Fruit fly (Drosophila melanogaster): ENCODE results near the gene CG17841.

DNA sequence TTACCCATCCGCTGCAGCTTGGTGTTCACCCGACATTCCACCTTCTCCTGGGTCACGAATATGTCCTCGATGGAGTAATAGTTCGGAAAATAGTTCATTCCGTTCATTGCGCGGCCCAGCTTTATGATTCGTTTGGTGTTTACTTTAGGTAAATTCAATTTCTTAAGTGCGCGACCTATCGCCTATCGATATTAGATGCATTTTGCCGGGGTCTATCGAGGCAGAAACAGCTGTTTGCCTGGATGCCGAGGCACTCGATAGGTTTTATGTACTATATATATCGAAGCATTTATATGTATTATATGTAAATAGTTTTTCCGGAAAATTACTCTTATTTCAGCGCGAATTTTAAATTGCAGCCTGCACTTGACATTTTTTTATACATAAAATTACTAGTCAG lies 17.1 kb downstream of the CG17841 start:
- TF ChIP-seq D1 (tag; optimal IDR thresholded peaks at IDR 0.05) (no peak), Ets98B (GFP tag; IDR thresholded peaks at IDR 0.05) (no peak), CG8301 (tag; optimal IDR thresholded peaks at IDR 0.05) (no peak), EcR (GFP tag; optimal IDR thresholded peaks at IDR 0.05) (no peak), Snoo (tag; optimal IDR thresholded peaks at IDR 0.05) (no peak), CG4496 (GFP tag; IDR thresholded peaks at IDR 0.05) (no peak), CG12605 (GFP tag; IDR thresholded peaks at IDR 0.05) (no peak), CG8159 (tag; optimal IDR thresholded peaks at IDR 0.05) (no peak), CG13204 (GFP tag; optimal IDR thresholded peaks at IDR 0.05) (no peak), CG34367 (tag; optimal IDR thresholded peaks at IDR 0.05) (no peak), CG32121 (GFP tag; IDR thresholded peaks at IDR 0.05) (no peak), Pif1B (GFP tag; optimal IDR thresholded peaks at IDR 0.05) (no peak), CG17806 (tag; optimal IDR thresholded peaks at IDR 0.05) (no peak)

Measured in whole organism, pupa.